Fruit fly (Drosophila melanogaster): ENCODE results near the gene CG8188.

Gene CG8188

DNA sequence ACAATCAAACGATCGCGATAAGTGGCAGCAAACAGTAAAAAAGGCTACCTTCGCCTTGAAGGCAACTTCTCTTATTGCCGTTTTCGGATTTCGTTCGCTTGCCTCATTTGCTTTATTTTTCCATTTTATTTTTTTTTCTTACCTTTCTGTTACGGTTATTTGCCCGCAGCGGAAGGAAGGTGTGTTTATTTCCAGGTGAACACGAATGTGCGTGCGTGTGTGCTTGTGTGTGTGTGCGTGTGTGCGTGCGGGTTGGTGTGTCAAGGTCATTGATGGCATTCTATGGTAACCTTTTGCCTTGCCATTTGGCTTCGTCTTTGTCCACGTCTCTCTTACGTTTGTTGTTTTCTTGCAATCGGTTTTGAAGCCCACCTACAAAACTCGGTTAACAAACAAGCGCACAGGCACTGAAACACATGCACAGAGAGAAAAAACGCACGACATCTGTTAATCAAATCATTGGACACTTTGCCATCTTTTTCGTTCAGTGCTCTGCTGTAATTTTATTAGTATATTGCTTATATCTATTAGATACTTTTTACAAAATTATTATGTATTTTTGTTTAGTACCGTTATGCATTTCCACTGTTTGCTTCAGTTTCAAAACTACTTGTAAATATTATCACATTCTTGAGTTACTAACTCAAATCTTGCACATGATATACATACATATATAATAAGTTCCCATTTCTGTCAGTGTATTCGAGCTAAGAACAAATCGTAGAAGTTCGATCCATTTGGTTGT is 10.3 kb upstream of the CG8188 start (continued):
- no peak for TF ChIP-seq insv (GFP tag; optimal IDR thresholded peaks at IDR 0.05)
- peak; percentile 50 for TF ChIP-seq Xbp1 (GFP tag; optimal IDR thresholded peaks at IDR 0.05)
- TF ChIP-seq CG32532 (GFP tag; IDR thresholded peaks at IDR 0.05) = peak; percentile 52; the same call in 1 of the 2 replicates
- peak; percentile 36; the same call in 2 of the 3 replicates for TF ChIP-seq tgo (GFP tag; IDR thresholded peaks at IDR 0.05)
- no peak for TF ChIP-seq D (optimal IDR thresholded peaks at IDR 0.05)
- peak; percentile 63 for TF ChIP-seq D (GFP tag; optimal IDR thresholded peaks at IDR 0.05)
- TF ChIP-seq CG32767 (GFP tag; IDR thresholded peaks at IDR 0.05) = peak; percentile 42; the same call in 1 of the 2 replicates
- peak; percentile 50 for TF ChIP-seq CG18619 (GFP tag; optimal IDR thresholded peaks at IDR 0.05)
- peak; percentile 54; the same call in 1 of the 3 replicates for TF ChIP-seq H15 (GFP tag; IDR thresholded peaks at IDR 0.05)
- no peak for TF ChIP-seq sens-2 (GFP tag; IDR thresholded peaks at IDR 0.05)
- peak; percentile 60 for TF ChIP-seq Max (GFP tag; optimal IDR thresholded peaks at IDR 0.05)
- no peak for TF ChIP-seq HmgD (GFP tag; optimal IDR thresholded peaks at IDR 0.05)
- no peak for TF ChIP-seq Atf3 (GFP tag; optimal IDR thresholded peaks at IDR 0.05)
- TF ChIP-seq CG2202 (tag; optimal IDR thresholded peaks at IDR 0.05) = peak; percentile 31
- TF ChIP-seq Awh (GFP tag; IDR thresholded peaks at IDR 0.05) = 0 out of 2 replicates have a peak, but pooled peaks have one; percentile 37
- TF ChIP-seq CG18599 (GFP tag; optimal IDR thresholded peaks at IDR 0.05) = peak; percentile 14
- peak; percentile 56 for TF ChIP-seq fd3F (GFP tag; optimal IDR thresholded peaks at IDR 0.05)
- TF ChIP-seq B-H1 (GFP tag; IDR thresholded peaks at IDR 0.05) = peak; percentile 65; the same call in 2 of the 3 replicates
- TF ChIP-seq CG6689 (GFP tag; IDR thresholded peaks at IDR 0.05) = peak; percentile 29; the same call in 1 of the 2 replicates
- TF ChIP-seq lilli (GFP tag; optimal IDR thresholded peaks at IDR 0.05) = no peak
- no peak for TF ChIP-seq CG7987 (GFP tag; optimal IDR thresholded peaks at IDR 0.05)
- no peak for TF ChIP-seq CG14965 (GFP tag; optimal IDR thresholded peaks at IDR 0.05; ENCODE audit: borderline replicate concordance)
- TF ChIP-seq tll (GFP tag; optimal IDR thresholded peaks at IDR 0.05) = peak in 1 of 2 experiments; percentile 87
- TF ChIP-seq eyg (GFP tag; optimal IDR thresholded peaks at IDR 0.05) = no peak
- no peak for TF ChIP-seq pb (GFP tag; optimal IDR thresholded peaks at IDR 0.05)
- TF ChIP-seq CG12769 (tag; optimal IDR thresholded peaks at IDR 0.05) = peak; percentile 11
- no peak for TF ChIP-seq CG43689 (GFP tag; IDR thresholded peaks at IDR 0.05)
- TF ChIP-seq CG1792 (GFP tag; optimal IDR thresholded peaks at IDR 0.05) = no peak
- TF ChIP-seq CG33557 (GFP tag; optimal IDR thresholded peaks at IDR 0.05) = peak; percentile 26
- TF ChIP-seq Dip2 (GFP tag; IDR thresholded peaks at IDR 0.05) = no peak
- no peak for TF ChIP-seq CG10565 (GFP tag; optimal IDR thresholded peaks at IDR 0.05)
- no peak for TF ChIP-seq hbn (GFP tag; IDR thresholded peaks at IDR 0.05; ENCODE audit: partially characterized antibody)
- TF ChIP-seq Ada2b (GFP tag; IDR thresholded peaks at IDR 0.05) = peak; percentile 66
- peak; percentile 2 for TF ChIP-seq Blimp-1 (GFP tag; optimal IDR thresholded peaks at IDR 0.05)
- no peak for TF ChIP-seq zen2 (GFP tag; IDR thresholded peaks at IDR 0.05; ENCODE audit: partially characterized antibody)
- peak; percentile 57 for TF ChIP-seq PHDP (tag; optimal IDR thresholded peaks at IDR 0.05)
- peak; percentile 17 for TF ChIP-seq CG10274 (GFP tag; optimal IDR thresholded peaks at IDR 0.05)
- no peak for TF ChIP-seq ems (GFP tag; optimal IDR thresholded peaks at IDR 0.05)
- TF ChIP-seq CG11695 (GFP tag; IDR thresholded peaks at IDR 0.05) = peak; percentile 56; the same call in 2 of the 3 replicates
- TF ChIP-seq CG1529 (GFP tag; optimal IDR thresholded peaks at IDR 0.05) = no peak
- TF ChIP-seq C15 (GFP tag; IDR thresholded peaks at IDR 0.05) = 0 out of 3 replicates have a peak, but pooled peaks have one; percentile 34
- no peak for TF ChIP-seq MBD-R2 (GFP tag; IDR thresholded peaks at IDR 0.05)
- peak; percentile 53 for TF ChIP-seq D19A (tag; optimal IDR thresholded peaks at IDR 0.05)
- TF ChIP-seq Xrp1 (GFP tag; IDR thresholded peaks at IDR 0.05) = peak; percentile 51
- no peak for TF ChIP-seq fru (optimal IDR thresholded peaks at IDR 0.05)
